Worm (Caenorhabditis elegans): ENCODE measurements around the gene srz-67.

srz-67 gene

DNA sequence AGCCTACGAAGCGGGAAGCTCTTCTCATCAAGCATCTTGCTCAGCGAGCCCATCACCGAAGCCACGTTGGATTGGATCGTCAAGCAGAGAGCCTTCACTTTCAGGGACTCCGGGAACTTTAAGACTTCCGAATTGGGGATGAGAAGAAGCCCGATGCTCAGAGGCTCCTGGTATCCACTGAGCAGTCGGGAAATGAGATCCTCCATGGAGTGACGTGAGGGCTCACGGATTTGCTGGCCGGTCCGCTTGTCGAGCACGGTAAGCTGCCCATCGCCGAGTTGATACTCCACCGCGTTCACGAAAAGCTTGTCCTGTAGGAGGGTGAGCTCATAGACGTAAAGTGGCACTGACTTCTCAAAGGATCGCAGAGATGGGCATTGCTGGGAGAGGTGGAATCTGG lies 10.6 kb upstream of the srz-67 start:
- no peak for TF ChIP-seq elt-1 (tag; optimal IDR thresholded peaks at IDR 0.05)
- TF ChIP-seq ceh-9 (tag; optimal IDR thresholded peaks at IDR 0.05), result no peak
- TF ChIP-seq jun-1 (tag; optimal IDR thresholded peaks at IDR 0.05), result no peak

DNA sequence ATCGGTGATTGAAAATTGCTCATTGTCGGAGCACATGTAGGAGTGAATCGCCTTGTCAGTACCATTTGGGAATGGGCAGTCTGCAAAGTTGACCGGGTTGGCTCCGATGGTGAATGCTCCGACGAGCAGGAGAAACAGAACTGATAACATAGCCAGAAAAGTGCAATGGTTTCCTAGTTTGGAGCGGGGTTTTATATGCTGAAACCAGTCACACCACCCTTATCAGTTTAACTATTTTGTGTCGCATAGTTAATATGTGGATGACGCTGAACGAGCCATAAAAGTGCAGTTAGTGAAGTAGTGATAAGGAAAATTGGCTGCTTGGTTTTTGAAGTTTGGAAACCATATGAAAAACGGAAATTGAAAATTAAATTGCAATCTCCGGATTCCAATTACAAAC lies 8.9 kb upstream of the srz-67 start, which contains the start of gene C17F4.7:
Gene C17F4.7, minus strand, starts transcription at position 180 of the 400 bp plus-strand sequence.
- TF ChIP-seq nhr-67 (tag; optimal IDR thresholded peaks at IDR 0.05), result no peak
- TF ChIP-seq jun-1 (tag; optimal IDR thresholded peaks at IDR 0.05), result peak; percentile 71
- TF ChIP-seq pqm-1 (tag; optimal IDR thresholded peaks at IDR 0.05), result peak; percentile 96
- peak; percentile 99 for TF ChIP-seq elt-2 (tag; optimal IDR thresholded peaks at IDR 0.05)
- TF ChIP-seq tbx-2 (tag; optimal IDR thresholded peaks at IDR 0.05), result no peak
- no peak for TF ChIP-seq nhr-43 (tag; optimal IDR thresholded peaks at IDR 0.05; ENCODE audit: poor library complexity, severe bottlenecking)

DNA sequence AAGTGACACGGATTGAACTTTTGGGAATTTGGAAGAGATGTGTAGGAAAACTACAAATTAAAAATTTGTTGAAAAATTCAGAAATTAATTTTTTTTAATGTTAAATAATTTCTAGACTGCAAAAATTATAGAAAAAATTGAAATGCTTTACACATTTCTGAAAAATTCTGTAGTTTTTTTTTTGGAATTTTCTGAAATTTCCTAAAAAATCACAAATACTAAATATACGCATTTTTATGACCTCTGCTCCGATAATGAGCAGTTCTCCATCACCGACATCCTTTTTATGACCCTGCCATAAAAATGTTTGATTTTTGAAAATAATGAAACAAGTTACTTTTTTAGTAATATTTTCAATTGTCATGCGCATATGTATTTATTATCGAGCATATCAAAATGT lies 7.8 kb upstream of the srz-67 start:
- no peak for TF ChIP-seq unc-39 (tag; optimal IDR thresholded peaks at IDR 0.05)
- peak; percentile 50 for TF ChIP-seq elt-2 (tag; optimal IDR thresholded peaks at IDR 0.05)
- peak; percentile 54 for TF ChIP-seq nhr-77 (tag; optimal IDR thresholded peaks at IDR 0.05)
- peak; percentile 9 for TF ChIP-seq fos-1 (tag; optimal IDR thresholded peaks at IDR 0.05)
- no peak for TF ChIP-seq aly-2 (tag; optimal IDR thresholded peaks at IDR 0.05)

DNA sequence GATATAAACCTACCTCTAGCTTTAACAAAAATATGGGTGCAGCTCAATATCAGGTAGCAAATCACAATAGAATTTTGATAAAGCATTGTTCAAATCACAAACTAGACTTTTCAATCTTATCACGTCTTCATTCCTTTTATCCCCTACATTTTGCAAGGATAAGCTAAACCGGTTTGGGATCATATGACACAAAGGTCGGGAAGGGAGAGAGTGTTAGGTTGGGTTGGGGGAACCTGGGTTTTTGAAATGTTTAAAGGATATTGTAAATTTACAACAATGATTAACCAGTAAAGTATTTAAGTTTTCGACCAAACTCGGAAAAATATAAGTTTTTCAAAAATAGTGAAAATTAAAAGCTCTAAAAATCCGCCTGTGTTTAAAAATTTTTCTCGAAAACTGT lies 7.1 kb upstream of the srz-67 start, which contains the start of gene C17F4.12:
Gene C17F4.12, minus strand, starts transcription at position 101 of the 400 bp plus-strand sequence.
- no peak for TF ChIP-seq R02D3.7 (tag; optimal IDR thresholded peaks at IDR 0.05)
- TF ChIP-seq ama-1 (optimal IDR thresholded peaks at IDR 0.05), result no peak
- no peak for TF ChIP-seq snpc-4 (tag; optimal IDR thresholded peaks at IDR 0.05)

DNA sequence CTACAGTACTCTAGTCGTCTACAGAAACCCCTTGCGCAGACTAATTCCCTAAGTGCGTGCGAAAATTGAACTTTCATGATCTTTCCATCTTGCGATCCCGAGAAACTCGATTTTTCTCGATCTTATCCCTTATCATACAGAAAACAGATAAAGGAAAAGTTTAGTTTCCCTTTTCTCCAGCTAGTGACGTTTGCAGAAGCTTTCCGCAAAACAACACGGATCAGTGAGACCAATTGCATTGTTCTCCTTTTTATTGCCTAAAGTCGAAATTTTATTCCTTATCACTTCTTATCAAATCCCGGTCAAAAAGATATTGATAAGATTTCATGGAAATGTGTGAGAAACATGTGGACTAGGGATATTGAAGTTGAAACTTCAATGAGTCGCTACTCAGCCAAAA lies 4.9 kb upstream of the srz-67 start:
- peak; percentile 35 for TF ChIP-seq nhr-23 (tag; optimal IDR thresholded peaks at IDR 0.05)
- peak in 1 of 3 experiments; percentile 27 for TF ChIP-seq elt-3 (tag; optimal IDR thresholded peaks at IDR 0.05)
- TF ChIP-seq ZK546.5 (tag; optimal IDR thresholded peaks at IDR 0.05), result no peak

DNA sequence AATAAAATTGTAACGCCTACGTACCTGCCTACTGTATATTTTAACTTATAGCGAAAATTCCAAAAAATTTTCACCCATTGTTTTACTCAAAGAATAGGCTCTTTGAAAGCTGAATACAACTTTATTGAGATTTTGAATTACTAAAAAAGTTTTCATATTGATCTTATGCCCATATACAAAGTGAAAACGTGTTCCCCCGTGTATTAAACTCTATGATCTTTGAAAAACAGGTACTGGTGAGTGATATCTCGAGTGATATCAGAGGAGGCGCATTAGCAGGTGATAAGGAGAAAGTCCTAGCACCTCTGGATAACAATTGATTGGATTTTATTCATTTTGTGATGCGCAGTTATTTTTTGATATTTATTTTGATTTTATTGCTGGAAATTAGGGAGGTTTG lies 3.3 kb upstream of the srz-67 start, which contains the start of gene C17F4.3:
Gene C17F4.3, plus strand, starts transcription at position 301 of the 400 bp plus-strand sequence.
- TF ChIP-seq eor-1 (tag; optimal IDR thresholded peaks at IDR 0.05), result no peak
- no peak for TF ChIP-seq egl-5 (tag; optimal IDR thresholded peaks at IDR 0.05)
- TF ChIP-seq lin-15B (tag; optimal IDR thresholded peaks at IDR 0.05), result no peak

DNA sequence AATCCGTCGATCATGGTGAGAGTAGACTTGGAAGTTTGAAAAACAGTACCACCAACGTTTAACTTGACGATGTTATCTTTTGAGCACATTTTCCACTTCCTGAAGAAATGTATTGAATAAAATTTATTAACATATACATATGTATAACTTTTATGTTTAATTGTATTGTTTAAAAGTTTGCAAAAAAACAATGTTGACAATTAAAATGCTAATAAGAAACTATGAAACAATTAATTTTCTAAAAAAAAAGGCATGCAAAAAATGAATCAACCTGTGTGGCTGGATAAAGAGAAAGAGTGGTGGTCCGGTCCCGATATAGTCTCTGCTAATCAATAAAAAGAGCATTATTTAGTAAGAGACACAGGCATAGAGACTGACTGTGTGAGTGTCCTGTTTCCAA lies 2.2 kb downstream of the srz-67 start, which contains the start of gene C17F4.8:
Gene C17F4.8, minus strand, starts transcription at position 101 of the 400 bp plus-strand sequence.
- no peak for TF ChIP-seq ceh-16 (tag; optimal IDR thresholded peaks at IDR 0.05)
- TF ChIP-seq ceh-9 (tag; optimal IDR thresholded peaks at IDR 0.05), result no peak
- no peak for TF ChIP-seq nhr-23 (tag; optimal IDR thresholded peaks at IDR 0.05)
- TF ChIP-seq jun-1 (tag; optimal IDR thresholded peaks at IDR 0.05), result no peak
- TF ChIP-seq egl-5 (tag; optimal IDR thresholded peaks at IDR 0.05), result no peak
- no peak for TF ChIP-seq elt-2 (tag; optimal IDR thresholded peaks at IDR 0.05)
- TF ChIP-seq lsy-12 (tag; optimal IDR thresholded peaks at IDR 0.05), result no peak
- no peak for TF ChIP-seq nhr-28 (tag; optimal IDR thresholded peaks at IDR 0.05)
- no peak for TF ChIP-seq hmg-11 (tag; optimal IDR thresholded peaks at IDR 0.05)
- TF ChIP-seq nhr-77 (tag; optimal IDR thresholded peaks at IDR 0.05), result no peak

DNA sequence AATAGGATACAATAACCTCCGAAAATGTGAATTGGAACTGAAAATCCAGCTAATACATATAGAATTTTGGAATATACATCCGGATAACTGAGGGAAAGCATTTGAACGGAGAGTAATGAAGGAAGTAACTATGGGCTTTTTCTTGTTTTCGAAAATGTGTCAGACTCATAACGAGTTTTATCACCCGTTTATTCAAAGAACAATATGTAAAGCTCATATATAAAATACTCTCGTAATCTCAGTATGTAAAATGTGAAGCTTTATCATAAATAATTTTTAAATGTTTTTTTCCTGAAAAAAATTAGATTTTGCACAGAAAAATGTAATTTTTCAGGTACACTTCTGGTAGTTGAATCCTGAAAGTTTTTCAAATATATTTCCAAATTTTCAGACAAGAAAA lies 6.5 kb downstream of the srz-67 start, which contains the start of gene srh-297:
Gene srh-297, minus strand, starts transcription at position 101 of the 400 bp plus-strand sequence.
- TF ChIP-seq nhr-25 (tag; optimal IDR thresholded peaks at IDR 0.05) (no peak), unc-39 (tag; optimal IDR thresholded peaks at IDR 0.05) (no peak), ztf-11 (tag; optimal IDR thresholded peaks at IDR 0.05) (no peak), mdl-1 (tag; optimal IDR thresholded peaks at IDR 0.05) (no peak), lin-15B (tag; optimal IDR thresholded peaks at IDR 0.05) (no peak), nhr-23 (tag; optimal IDR thresholded peaks at IDR 0.05) (no peak), pha-4 (tag; optimal IDR thresholded peaks at IDR 0.05) (no peak), zag-1 (tag; optimal IDR thresholded peaks at IDR 0.05) (no peak), ZK546.5 (tag; optimal IDR thresholded peaks at IDR 0.05) (no peak), nhr-77 (tag; optimal IDR thresholded peaks at IDR 0.05) (no peak)

Data from whole organism, L3 larva.